Worm (Caenorhabditis elegans) whole organism, mixed stage, embryonic: ENCODE measurements around the gene F53B3.3.

Source experiments
- M03D4.4 ChIP-seq: sonication (generic microtip); optimal IDR thresholded peaks from 2 replicates; lab custom pipeline; 2017; ENCODE audit warnings: mild to moderate bottlenecking, missing genetic modification characterization, missing compliant biosample characterization
- bed-3 ChIP-seq: fragments of 200-800 bp; sonication (Bioruptor generic); optimal IDR thresholded peaks from 3 replicates; lab custom pipeline; 2018; ENCODE audit warnings: mild to moderate bottlenecking, missing genetic modification characterization, moderate library complexity, missing compliant biosample characterization
- blmp-1 ChIP-seq: fragments of 150-350 bp; optimal IDR thresholded peaks from 2 replicates; lab custom pipeline; 2014; ENCODE audit warnings: missing biosample characterization, missing genetic modification characterization
- ceh-39 ChIP-seq: fragments of 150-350 bp; optimal IDR thresholded peaks from 2 replicates; lab custom pipeline; 2014; ENCODE audit warnings: missing biosample characterization, missing genetic modification characterization
- ceh-43 ChIP-seq: fragments of 200-800 bp; sonication (Bioruptor generic); optimal IDR thresholded peaks from 2 replicates; lab custom pipeline; 2018; ENCODE audit warnings: mild to moderate bottlenecking, missing genetic modification characterization, moderate library complexity, missing compliant biosample characterization
- ceh-83 ChIP-seq: fragments of 200-800 bp; sonication (Bioruptor generic); optimal IDR thresholded peaks from 2 replicates; lab custom pipeline; 2018; ENCODE audit warnings: mild to moderate bottlenecking, missing genetic modification characterization, missing compliant biosample characterization
- ces-1 ChIP-seq: fragments of 150-350 bp; optimal IDR thresholded peaks from 2 replicates; lab custom pipeline; 2014; ENCODE audit warnings: missing biosample characterization, missing genetic modification reagents, missing genetic modification characterization
- cnd-1 ChIP-seq: fragments of 200-800 bp; sonication (Bioruptor generic); optimal IDR thresholded peaks from 2 replicates; lab custom pipeline; 2018; ENCODE audit warnings: mild to moderate bottlenecking, missing genetic modification characterization, missing compliant biosample characterization
- drap-1 ChIP-seq: fragments of 200-800 bp; sonication (Bioruptor generic); optimal IDR thresholded peaks from 3 replicates; lab custom pipeline; 2018; ENCODE audit warnings: mild to moderate bottlenecking, missing genetic modification characterization, missing compliant biosample characterization
- elt-3 ChIP-seq: fragments of 150-350 bp; optimal IDR thresholded peaks from 2 replicates; lab custom pipeline; 2014; ENCODE audit warnings: missing biosample characterization, missing genetic modification characterization
- flh-1 ChIP-seq: fragments of 200-800 bp; sonication (Bioruptor generic); optimal IDR thresholded peaks from 2 replicates; lab custom pipeline; 2018; ENCODE audit warnings: mild to moderate bottlenecking, missing genetic modification characterization, moderate library complexity, missing compliant biosample characterization
- ham-2 ChIP-seq: fragments of 200-800 bp; sonication (Bioruptor generic); optimal IDR thresholded peaks from 2 replicates; lab custom pipeline; 2018; ENCODE audit warnings: mild to moderate bottlenecking, missing genetic modification characterization, missing compliant biosample characterization
- hlh-1 ChIP-seq: fragments of 150-350 bp; optimal IDR thresholded peaks from 2 replicates; lab custom pipeline; 2014; ENCODE audit warnings: missing biosample characterization, missing genetic modification reagents, missing genetic modification characterization
- lin-32 ChIP-seq: fragments of 200-800 bp; sonication (Bioruptor generic); optimal IDR thresholded peaks from 2 replicates; lab custom pipeline; 2018; ENCODE audit warnings: mild to moderate bottlenecking, missing genetic modification characterization, missing compliant biosample characterization
- lsy-2 ChIP-seq: fragments of 150-350 bp; optimal IDR thresholded peaks from 2 replicates; lab custom pipeline; 2014; ENCODE audit warnings: missing biosample characterization, missing genetic modification characterization
- mep-1 ChIP-seq: fragments of 150-350 bp; optimal IDR thresholded peaks from 2 replicates; lab custom pipeline; 2017; ENCODE audit warnings: missing biosample characterization, missing genetic modification reagents, missing genetic modification characterization, inconsistent platforms
- mls-2 ChIP-seq: sonication (generic microtip); optimal IDR thresholded peaks from 2 replicates; lab custom pipeline; 2016; ENCODE audit warnings: mild to moderate bottlenecking, missing genetic modification characterization, moderate library complexity, missing compliant biosample characterization
- nhr-12 ChIP-seq: fragments of 150-350 bp; optimal IDR thresholded peaks from 2 replicates; lab custom pipeline; 2014; ENCODE audit warnings: missing biosample characterization, missing genetic modification characterization
- nhr-2 ChIP-seq: fragments of 150-350 bp; optimal IDR thresholded peaks from 2 replicates; lab custom pipeline; 2014; ENCODE audit warnings: missing biosample characterization, missing genetic modification characterization
- nhr-237 ChIP-seq: fragments of 150-350 bp; optimal IDR thresholded peaks from 2 replicates; lab custom pipeline; 2014; ENCODE audit warnings: missing biosample characterization, missing genetic modification characterization
- nhr-28 ChIP-seq: fragments of 150-350 bp; optimal IDR thresholded peaks from 2 replicates; lab custom pipeline; 2014; ENCODE audit warnings: missing biosample characterization, missing genetic modification characterization
- nhr-76 ChIP-seq: sonication (generic microtip); optimal IDR thresholded peaks from 2 replicates; lab custom pipeline; 2017; ENCODE audit warnings: missing biosample characterization, missing genetic modification characterization
- pha-4 ChIP-seq: fragments of 150-350 bp; optimal IDR thresholded peaks from 2 replicates; lab custom pipeline; 2018; ENCODE audit warnings: missing biosample characterization, missing genetic modification reagents, missing genetic modification characterization
- sem-2 ChIP-seq: fragments of 200-800 bp; sonication (Bioruptor generic); optimal IDR thresholded peaks from 2 replicates; lab custom pipeline; 2018; ENCODE audit warnings: mild to moderate bottlenecking, missing genetic modification characterization, missing compliant biosample characterization
- sptf-1 ChIP-seq: sonication (generic microtip); optimal IDR thresholded peaks from 2 replicates; lab custom pipeline; 2017; ENCODE audit warnings: mild to moderate bottlenecking, missing genetic modification characterization, moderate library complexity, missing compliant biosample characterization
- tbx-8 ChIP-seq: fragments of 200-800 bp; sonication (Bioruptor generic); optimal IDR thresholded peaks from 2 replicates; lab custom pipeline; 2018; ENCODE audit warnings: mild to moderate bottlenecking, missing genetic modification characterization, moderate library complexity, missing compliant biosample characterization
- unc-39 ChIP-seq: fragments of 150-350 bp; optimal IDR thresholded peaks from 2 replicates; lab custom pipeline; 2014; ENCODE audit warnings: missing biosample characterization, missing genetic modification characterization
- unc-62 ChIP-seq: fragments of 150-350 bp; optimal IDR thresholded peaks from 2 replicates; lab custom pipeline; 2014; ENCODE audit warnings: missing biosample characterization, missing genetic modification reagents, missing genetic modification characterization
- zip-8 ChIP-seq: fragments of 150-350 bp; optimal IDR thresholded peaks from 2 replicates; lab custom pipeline; 2014; ENCODE audit warnings: missing biosample characterization, missing genetic modification characterization
- ztf-11 ChIP-seq: fragments of 150-350 bp; optimal IDR thresholded peaks from 2 replicates; lab custom pipeline; 2014; ENCODE audit warnings: missing biosample characterization, missing genetic modification characterization

The F53B3.3 gene

DNA sequence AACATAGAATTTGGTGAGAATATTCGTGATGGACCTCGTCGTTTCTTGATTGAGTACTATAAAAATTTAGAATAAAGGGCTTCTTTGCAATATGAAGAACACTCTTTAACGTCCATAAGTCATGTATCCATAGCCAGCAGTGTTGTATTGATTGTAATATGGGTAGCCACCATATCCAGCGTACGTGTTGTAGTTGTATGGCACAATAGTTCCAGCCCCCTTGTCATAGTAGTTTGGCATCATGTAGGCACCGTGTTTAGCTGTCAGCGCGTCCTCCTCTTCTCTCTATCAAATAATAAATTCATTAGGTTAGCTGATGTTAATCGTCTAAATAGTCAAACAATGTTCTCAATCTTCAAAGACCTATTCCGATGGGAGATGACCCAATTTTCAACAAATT lies 2.3 kb upstream of the F53B3.3 start:
- TF ChIP-seq tbx-8 (GFP tag; lab: Kevin White, UChicago) (no peak), sptf-1 (tag; lab: Kevin White, UChicago) (no peak), hlh-1 (tag; lab: Kevin White, UChicago) (no peak), ceh-43 (GFP tag; lab: Kevin White, UChicago) (no peak), nhr-2 (tag; lab: Kevin White, UChicago) (no peak)

DNA sequence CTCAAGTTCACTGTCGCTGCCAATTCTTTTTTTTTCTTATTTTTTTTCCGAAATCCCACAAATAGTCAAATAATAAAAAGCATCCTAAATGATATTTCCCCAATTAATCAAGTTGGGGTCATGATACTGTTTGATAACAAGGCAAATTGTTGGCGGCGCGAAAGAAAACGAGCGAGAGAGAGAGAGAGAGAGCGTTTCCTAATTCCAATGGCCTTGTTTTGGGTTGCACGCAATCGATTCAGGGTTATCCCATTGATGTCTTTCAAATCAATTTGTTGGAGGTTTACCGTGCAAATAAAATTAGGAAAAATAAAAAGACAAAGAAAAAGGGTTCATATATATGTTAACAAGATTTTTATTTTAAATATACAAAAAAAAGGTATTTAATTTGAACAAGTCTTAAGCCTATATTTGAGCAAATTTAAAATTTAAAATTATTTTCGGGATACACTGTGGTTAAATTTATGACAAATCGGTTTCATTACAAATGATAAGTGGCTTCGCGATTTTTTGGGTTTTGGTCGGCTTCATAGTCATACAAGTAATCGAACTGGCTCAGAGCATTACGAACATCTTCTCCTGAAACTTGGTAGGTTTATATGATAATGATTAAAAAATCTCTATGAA lies 5.2 kb downstream of the F53B3.3 start:
- no peak for TF ChIP-seq sem-2 (GFP tag; lab: Kevin White, UChicago)
- no peak for TF ChIP-seq unc-39 (tag; lab: Kevin White, UChicago)
- no peak for TF ChIP-seq nhr-76 (tag; lab: Kevin White, UChicago)
- no peak for TF ChIP-seq M03D4.4 (tag; lab: Kevin White, UChicago)
- TF ChIP-seq cnd-1 (tag; lab: Kevin White, UChicago) = no peak
- no peak for TF ChIP-seq nhr-28 (tag; lab: Kevin White, UChicago)
- TF ChIP-seq ztf-11 (tag; lab: Kevin White, UChicago) = no peak
- no peak for TF ChIP-seq blmp-1 (tag; lab: Kevin White, UChicago)
- no peak for TF ChIP-seq ham-2 (GFP tag; lab: Kevin White, UChicago)
- no peak for TF ChIP-seq nhr-12 (tag; lab: Kevin White, UChicago)
- TF ChIP-seq unc-62 (GFP tag; lab: Kevin White, UChicago) = no peak
- no peak for TF ChIP-seq ceh-83 (GFP tag; lab: Kevin White, UChicago)
- TF ChIP-seq zip-8 = no peak
- TF ChIP-seq tbx-8 (GFP tag; lab: Kevin White, UChicago) = no peak
- no peak for TF ChIP-seq hlh-1 (tag; lab: Kevin White, UChicago)
- no peak for TF ChIP-seq ces-1 (GFP tag; lab: Kevin White, UChicago)
- TF ChIP-seq lsy-2 (tag; lab: Kevin White, UChicago) = no peak
- no peak for TF ChIP-seq bed-3 (GFP tag; lab: Kevin White, UChicago)
- TF ChIP-seq mep-1 (tag; lab: Kevin White, UChicago) = no peak
- TF ChIP-seq nhr-237 (tag; lab: Kevin White, UChicago) = no peak
- TF ChIP-seq, all 35 proteins: peak for 0

DNA sequence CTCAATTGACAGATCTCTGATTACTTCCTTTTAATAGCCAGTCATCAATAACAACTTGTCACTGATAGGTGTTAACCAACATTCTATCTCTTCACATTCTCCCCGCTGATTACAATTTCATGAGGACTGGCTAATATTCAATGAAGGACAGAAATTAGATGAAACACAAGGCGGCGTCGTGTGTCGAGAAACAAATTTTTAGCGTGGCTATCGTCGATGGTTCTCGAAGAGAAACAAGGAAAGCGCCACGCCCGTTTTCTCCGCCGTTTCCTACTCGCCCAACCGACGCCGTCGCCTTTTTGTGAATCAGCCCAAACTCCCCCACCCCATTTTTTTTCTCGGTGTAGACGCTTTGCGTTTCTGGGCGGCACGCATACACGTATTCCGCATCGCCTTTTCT lies 7.0 kb downstream of the F53B3.3 start, which contains the start of gene F53B3.6:
TSS of gene F53B3.6 (plus strand) at position 284 of the 400 bp plus-strand sequence.
- no peak for TF ChIP-seq ceh-39
- TF ChIP-seq, all 35 proteins: peak for 0

DNA sequence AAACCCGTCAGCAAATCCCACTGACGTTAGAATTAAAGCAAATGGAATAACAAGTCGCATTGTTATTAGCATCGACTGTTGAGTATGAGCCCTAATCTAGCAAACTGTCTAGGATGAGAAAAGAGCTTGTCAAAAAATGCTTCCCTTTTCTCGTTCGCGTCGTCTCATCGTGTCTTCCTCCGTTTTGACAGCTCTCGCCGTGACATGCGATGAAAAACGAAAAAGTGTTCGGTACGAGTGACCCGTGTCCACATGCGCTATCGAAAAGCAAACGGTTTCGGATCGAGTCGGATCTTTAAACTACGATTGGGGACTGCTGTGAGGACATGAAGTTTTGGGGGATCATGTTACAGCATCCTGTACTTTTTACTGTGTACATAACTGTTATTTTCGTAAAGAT lies 8.6 kb downstream of the F53B3.3 start, which contains the start of gene comt-1:
TSS of gene comt-1 (minus strand) at position 101 of the 400 bp plus-strand sequence.
- TF ChIP-seq lin-32 = no peak
- TF ChIP-seq, all 35 proteins: peak for 0

DNA sequence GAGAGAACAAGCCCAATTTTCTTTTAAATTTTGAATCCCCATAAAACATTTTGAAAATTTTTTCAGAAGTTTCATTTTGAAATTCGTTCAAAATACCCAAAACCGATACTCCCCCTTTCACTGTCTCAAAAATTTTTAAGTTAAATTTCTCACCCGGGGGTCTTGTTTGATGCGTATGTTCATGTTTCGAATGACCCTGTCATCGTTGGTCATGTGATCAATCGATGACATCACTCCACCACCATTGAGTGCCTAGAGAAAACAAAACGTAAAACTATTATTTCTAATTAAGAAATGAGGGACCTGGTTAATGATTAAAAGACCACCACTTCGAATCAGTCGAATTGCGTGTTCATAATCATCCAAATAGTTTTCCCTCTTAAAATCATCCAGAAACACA lies 12.6 kb downstream of the F53B3.3 start:
- TF ChIP-seq M03D4.4 (tag; lab: Kevin White, UChicago) (no peak), drap-1 (GFP tag; lab: Kevin White, UChicago) (no peak), ceh-83 (GFP tag; lab: Kevin White, UChicago) (no peak), mls-2 (tag; lab: Kevin White, UChicago) (no peak), nhr-28 (tag; lab: Kevin White, UChicago) (no peak), pha-4 (tag; lab: Kevin White, UChicago) (no peak), lin-32 (no peak), mep-1 (tag; lab: Kevin White, UChicago) (no peak), hlh-1 (tag; lab: Kevin White, UChicago) (no peak), nhr-76 (tag; lab: Kevin White, UChicago) (no peak), unc-62 (GFP tag; lab: Kevin White, UChicago) (no peak), zip-8 (no peak), flh-1 (GFP tag; lab: Kevin White, UChicago) (no peak), elt-3 (tag; lab: Kevin White, UChicago) (no peak), blmp-1 (tag; lab: Kevin White, UChicago) (no peak), cnd-1 (tag; lab: Kevin White, UChicago) (no peak), nhr-237 (tag; lab: Kevin White, UChicago) (no peak)
- TF ChIP-seq, all 35 proteins: peak for 0
